Fruit fly (Drosophila melanogaster) whole organism, embryonic: ENCODE results near the gene Torsin.

ENCODE experiments used
- Atf-2 ChIP-seq: fragments of 200-800 bp; sonication (Bioruptor generic); optimal IDR thresholded peaks from 2 replicates; lab custom pipeline; 2016; ENCODE audit warnings: missing biosample characterization, missing genetic modification characterization
- Atf3 ChIP-seq: fragments of 200-800 bp; sonication (Bioruptor generic); optimal IDR thresholded peaks from 3 replicates; lab custom pipeline; 2016; ENCODE audit warnings: missing biosample characterization, missing genetic modification characterization
- BEAF-32 ChIP-seq: fragments of 200-800 bp; sonication (Bioruptor generic); optimal IDR thresholded peaks from 3 replicates; lab custom pipeline; 2017; ENCODE audit warnings: missing biosample characterization, missing genetic modification characterization, mild to moderate bottlenecking, moderate library complexity, missing genetic modification reagents
- CG11560 ChIP-seq: fragments of 200-800 bp; sonication (Bioruptor generic); IDR thresholded peaks from 3 replicates; pipeline ENCODE4 v1.3.6; 2022; ENCODE audit warnings: missing biosample characterization, missing genetic modification characterization
- CG14710 ChIP-seq: fragments of 200-800 bp; sonication (Bioruptor generic); optimal IDR thresholded peaks from 3 replicates; lab custom pipeline; 2019; ENCODE audit warnings: missing biosample characterization, mild to moderate bottlenecking, missing genetic modification characterization, moderate library complexity
- CG17359 ChIP-seq: fragments of 200-800 bp; sonication (Bioruptor generic); optimal IDR thresholded peaks from 3 replicates; lab custom pipeline; 2018; ENCODE audit warnings: missing biosample characterization, mild to moderate bottlenecking, missing genetic modification characterization, moderate library complexity
- CG18764 ChIP-seq: fragments of 200-800 bp; sonication (Bioruptor generic); optimal IDR thresholded peaks from 3 replicates; lab custom pipeline; 2016; ENCODE audit warnings: missing biosample characterization, missing genetic modification characterization
- CG2120 ChIP-seq: fragments of 200-800 bp; sonication (Bioruptor generic); optimal IDR thresholded peaks from 3 replicates; lab custom pipeline; 2016; ENCODE audit warnings: missing biosample characterization, missing genetic modification characterization
- CG2202 ChIP-seq: fragments of 200-800 bp; sonication (Bioruptor generic); optimal IDR thresholded peaks from 2 replicates; lab custom pipeline; 2018; ENCODE audit warnings: missing biosample characterization, mild to moderate bottlenecking, missing genetic modification characterization
- CG30431 ChIP-seq: fragments of 200-800 bp; sonication (Bioruptor generic); optimal IDR thresholded peaks from 2 replicates; lab custom pipeline; 2017; ENCODE audit warnings: missing biosample characterization, missing genetic modification characterization
- CG33213 ChIP-seq: fragments of 200-800 bp; sonication (Bioruptor generic); optimal IDR thresholded peaks from 3 replicates; lab custom pipeline; 2016; ENCODE audit warnings: missing biosample characterization, missing genetic modification characterization
- CG4360 ChIP-seq: fragments of 200-800 bp; sonication (Bioruptor generic); IDR thresholded peaks from 2 replicates; pipeline ENCODE4 v1.3.6; 2022; ENCODE audit warnings: missing biosample characterization, missing genetic modification characterization
- CG6765 ChIP-seq: fragments of 200-800 bp; sonication (Bioruptor generic); optimal IDR thresholded peaks from 3 replicates; lab custom pipeline; 2017; ENCODE audit warnings: missing biosample characterization, mild to moderate bottlenecking, missing genetic modification characterization
- CG7271 ChIP-seq: fragments of 200-800 bp; sonication (Bioruptor generic); optimal IDR thresholded peaks from 2 replicates; lab custom pipeline; 2018; ENCODE audit warnings: missing biosample characterization, mild to moderate bottlenecking, missing genetic modification characterization, moderate library complexity
- CG8478 ChIP-seq: fragments of >200 bp; optimal IDR thresholded peaks from 2 replicates; lab custom pipeline; 2018
- Dad ChIP-seq: fragments of 200-800 bp; sonication (Bioruptor generic); optimal IDR thresholded peaks from 3 replicates; lab custom pipeline; 2016; ENCODE audit warnings: missing biosample characterization, missing genetic modification characterization
- Dek ChIP-seq: fragments of 200-800 bp; sonication (Bioruptor generic); optimal IDR thresholded peaks from 3 replicates; lab custom pipeline; 2019; ENCODE audit warnings: missing biosample characterization, mild to moderate bottlenecking, missing genetic modification characterization, moderate library complexity
- Fer1 ChIP-seq: fragments of 200-800 bp; sonication (Bioruptor generic); optimal IDR thresholded peaks from 2 replicates; lab custom pipeline; 2017; ENCODE audit warnings: missing biosample characterization, mild to moderate bottlenecking, missing genetic modification characterization
- H2.0 ChIP-seq: fragments of 200-800 bp; sonication (Bioruptor generic); IDR thresholded peaks from 2 replicates; pipeline ENCODE4 v1.3.6; 2022; ENCODE audit warnings: missing biosample characterization, missing genetic modification characterization
- HLH54F ChIP-seq: fragments of 200-800 bp; sonication (Bioruptor generic); optimal IDR thresholded peaks from 3 replicates; lab custom pipeline; 2016; ENCODE audit warnings: missing biosample characterization, missing genetic modification characterization
- HLHmδ ChIP-seq: fragments of 200-800 bp; sonication (Bioruptor generic); optimal IDR thresholded peaks from 2 replicates; lab custom pipeline; 2018; ENCODE audit warnings: missing biosample characterization, mild to moderate bottlenecking, missing genetic modification characterization, moderate library complexity
- Hand ChIP-seq: fragments of 200-800 bp; sonication (Bioruptor generic); optimal IDR thresholded peaks from 2 replicates; lab custom pipeline; 2017; ENCODE audit warnings: mild to moderate bottlenecking, missing biosample characterization, missing genetic modification reagents, missing genetic modification characterization
- Hr78 ChIP-seq, 2 experiments: fragments of 200-800 bp in 1 of 2; fragments of >200 bp in 1 of 2; sonication (Bioruptor generic) in 1 of 2; optimal IDR thresholded peaks; 2 replicates each; lab custom pipeline; 2017 to 2019; ENCODE audit warnings: missing biosample characterization in 2 of 2, missing genetic modification characterization in 2 of 2, mild to moderate bottlenecking in 1 of 2, moderate library complexity in 1 of 2
- MBD-R2 ChIP-seq: fragments of 200-800 bp; sonication (Bioruptor generic); IDR thresholded peaks from 2 replicates; pipeline ENCODE4 v1.3.6; 2022; ENCODE audit warnings: missing biosample characterization, missing genetic modification characterization
- Meics ChIP-seq: fragments of 200-800 bp; sonication (Bioruptor generic); optimal IDR thresholded peaks from 2 replicates; lab custom pipeline; 2017; ENCODE audit warnings: missing biosample characterization, mild to moderate bottlenecking, missing genetic modification characterization
- PHDP ChIP-seq: fragments of 200-800 bp; sonication (Bioruptor generic); optimal IDR thresholded peaks from 3 replicates; lab custom pipeline; 2018; ENCODE audit warnings: missing biosample characterization, mild to moderate bottlenecking, missing genetic modification characterization, moderate library complexity
- Six4 ChIP-seq: fragments of 200-800 bp; sonication (Bioruptor generic); optimal IDR thresholded peaks from 2 replicates; lab custom pipeline; 2016; ENCODE audit warnings: missing biosample characterization, missing genetic modification characterization
- Sry-δ ChIP-seq: fragments of 200-800 bp; sonication (Bioruptor generic); optimal IDR thresholded peaks from 2 replicates; lab custom pipeline; 2016; ENCODE audit warnings: missing biosample characterization, missing genetic modification characterization
- TFAM ChIP-seq: fragments of 200-800 bp; sonication (Bioruptor generic); optimal IDR thresholded peaks from 2 replicates; lab custom pipeline; 2017; ENCODE audit warnings: missing biosample characterization, missing genetic modification characterization, inconsistent platforms
- Xrp1 ChIP-seq: fragments of 200-800 bp; sonication (Bioruptor generic); IDR thresholded peaks from 2 replicates; pipeline ENCODE4 v1.3.6; 2022; ENCODE audit warnings: missing biosample characterization, missing genetic modification characterization
- aop ChIP-seq: fragments of 200-800 bp; sonication (Bioruptor generic); IDR thresholded peaks from 2 replicates; pipeline ENCODE4 v1.3.6; 2022; ENCODE audit warnings: missing biosample characterization, missing genetic modification characterization
- ara ChIP-seq: fragments of 200-800 bp; sonication (Bioruptor generic); IDR thresholded peaks from 2 replicates; pipeline ENCODE4 v1.3.6; 2022; ENCODE audit warnings: missing biosample characterization, missing genetic modification characterization
- bcd ChIP-seq: fragments of 200-800 bp; sonication (Bioruptor generic); optimal IDR thresholded peaks from 2 replicates; lab custom pipeline; 2017; ENCODE audit warnings: missing biosample characterization, mild to moderate bottlenecking, missing genetic modification characterization
- caup ChIP-seq: fragments of 200-800 bp; sonication (Bioruptor generic); optimal IDR thresholded peaks from 3 replicates; lab custom pipeline; 2017; ENCODE audit warnings: missing biosample characterization, mild to moderate bottlenecking, missing genetic modification characterization, moderate library complexity; ENCODE audit not compliant: severe bottlenecking
- dmrt11E ChIP-seq: fragments of 200-800 bp; sonication (Bioruptor generic); optimal IDR thresholded peaks from 3 replicates; lab custom pipeline; 2018; ENCODE audit warnings: missing biosample characterization, mild to moderate bottlenecking, missing genetic modification characterization, moderate library complexity
- eve ChIP-seq, 2 experiments: fragments of >200 bp; optimal IDR thresholded peaks; 2 replicates each; lab custom pipeline; 2017; ENCODE audit warnings: missing biosample characterization in 2 of 2, missing genetic modification characterization in 2 of 2
- gce ChIP-seq: fragments of 200-800 bp; sonication (Bioruptor generic); IDR thresholded peaks from 3 replicates; pipeline ENCODE4 v1.3.6; 2022; ENCODE audit warnings: missing biosample characterization, missing genetic modification characterization
- gro ChIP-seq: fragments of 200-800 bp; sonication (Bioruptor generic); optimal IDR thresholded peaks from 2 replicates; lab custom pipeline; 2016; ENCODE audit warnings: missing biosample characterization, missing genetic modification characterization
- hth ChIP-seq: fragments of >200 bp; optimal IDR thresholded peaks from 2 replicates; lab custom pipeline; 2017; ENCODE audit warnings: inconsistent platforms
- inv ChIP-seq: fragments of 200-800 bp; sonication (Bioruptor generic); IDR thresholded peaks from 2 replicates; pipeline ENCODE4 v1.3.6; 2022; ENCODE audit warnings: missing biosample characterization, missing genetic modification characterization; ENCODE audit not compliant: partially characterized antibody
- lab ChIP-seq: fragments of 200-800 bp; sonication (Bioruptor generic); optimal IDR thresholded peaks from 3 replicates; lab custom pipeline; 2017; ENCODE audit warnings: missing biosample characterization, missing genetic modification characterization, mild to moderate bottlenecking, moderate library complexity, missing genetic modification reagents
- lbe ChIP-seq: fragments of 200-800 bp; sonication (Bioruptor generic); optimal IDR thresholded peaks from 2 replicates; lab custom pipeline; 2016; ENCODE audit warnings: missing biosample characterization, mild to moderate bottlenecking, missing genetic modification characterization
- lov ChIP-seq, 2 experiments: fragments of 200-800 bp in 1 of 2; fragments of >200 bp in 1 of 2; sonication (Bioruptor generic) in 1 of 2; IDR thresholded peaks in 1 of 2; optimal IDR thresholded peaks in 1 of 2; 2 replicates in 1 of 2; 3 replicates in 1 of 2; pipeline versions ENCODE4 v1.3.6 to Lab custom; 2017 to 2022; ENCODE audit warnings: missing biosample characterization in 1 of 2, missing genetic modification characterization in 1 of 2
- maf-S ChIP-seq: fragments of 200-800 bp; sonication (Bioruptor generic); optimal IDR thresholded peaks from 2 replicates; lab custom pipeline; 2016; ENCODE audit warnings: missing biosample characterization, missing genetic modification characterization
- rib ChIP-seq: fragments of 200-800 bp; sonication (Bioruptor generic); IDR thresholded peaks from 2 replicates; pipeline ENCODE4 v1.3.6; 2022; ENCODE audit warnings: missing biosample characterization, missing genetic modification characterization
- row ChIP-seq: fragments of 200-800 bp; sonication (Bioruptor generic); IDR thresholded peaks from 3 replicates; pipeline ENCODE4 v1.3.6; 2022; ENCODE audit warnings: missing biosample characterization, missing genetic modification characterization
- scrt ChIP-seq: fragments of 200-800 bp; sonication (Bioruptor generic); optimal IDR thresholded peaks from 2 replicates; lab custom pipeline; 2018; ENCODE audit warnings: missing biosample characterization, mild to moderate bottlenecking, missing genetic modification characterization, moderate library complexity
- sisA ChIP-seq: fragments of 200-800 bp; sonication (Bioruptor generic); IDR thresholded peaks from 2 replicates; pipeline ENCODE4 v1.3.6; 2022; ENCODE audit warnings: missing biosample characterization, missing genetic modification characterization
- so ChIP-seq: fragments of 200-800 bp; sonication (Bioruptor generic); IDR thresholded peaks from 3 replicates; pipeline ENCODE4 v1.3.6; 2022; ENCODE audit warnings: missing biosample characterization, missing genetic modification characterization
- stwl ChIP-seq: fragments of 200-800 bp; sonication (Bioruptor generic); optimal IDR thresholded peaks from 3 replicates; lab custom pipeline; 2018; ENCODE audit warnings: missing biosample characterization, mild to moderate bottlenecking, missing genetic modification characterization, moderate library complexity
- tio ChIP-seq: fragments of 200-800 bp; sonication (Bioruptor generic); optimal IDR thresholded peaks from 2 replicates; lab custom pipeline; 2017; ENCODE audit warnings: missing biosample characterization, missing genetic modification characterization, inconsistent platforms

The Torsin gene

DNA sequence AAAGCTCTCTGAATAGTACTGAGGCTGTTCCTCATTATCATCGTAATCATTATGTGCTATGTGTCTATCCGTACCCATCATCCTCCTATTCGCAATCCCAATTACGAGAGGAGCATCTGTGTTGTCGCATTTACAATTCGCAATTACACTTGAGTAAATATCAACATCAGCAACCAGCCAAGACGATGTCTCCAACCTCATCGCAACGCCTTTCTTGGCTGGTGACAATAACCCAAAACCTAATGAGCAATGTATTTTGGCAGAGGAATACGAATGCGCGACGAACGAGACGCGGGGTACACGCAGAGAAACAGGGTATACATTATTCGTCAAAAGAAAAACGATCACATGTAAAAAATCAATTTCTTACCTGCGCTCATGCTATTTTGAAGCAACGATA lies 39.4 kb downstream of the Torsin start (continued):
- TF ChIP-seq rib (GFP tag; lab: Robert Waterston, UW), result 0 out of 2 replicates have a peak, but pooled peaks have one; percentile 36
- peak; percentile 22; the same call in 1 of the 3 replicates for TF ChIP-seq so (GFP tag; lab: Robert Waterston, UW)
- TF ChIP-seq ara (GFP tag; lab: Robert Waterston, UW), result 0 out of 2 replicates have a peak, but pooled peaks have one; percentile 9
- peak; percentile 39 for TF ChIP-seq CG6765 (GFP tag; lab: Kevin White, UChicago)
- TF ChIP-seq CG2120 (GFP tag; lab: Kevin White, UChicago), result peak; percentile 64
- peak; percentile 17 for TF ChIP-seq CG33213 (GFP tag; lab: Kevin White, UChicago)
- peak; percentile 27 for TF ChIP-seq bcd
- peak; percentile 86 for TF ChIP-seq lab
- 0 out of 2 replicates have a peak, but pooled peaks have one; percentile 9 for TF ChIP-seq Xrp1 (GFP tag; lab: Robert Waterston, UW)
- TF ChIP-seq Atf-2, result no peak
- TF ChIP-seq CG17359 (tag; lab: Kevin White, UChicago), result peak; percentile 52
- TF ChIP-seq Fer1 (GFP tag; lab: Kevin White, UChicago), result peak; percentile 59
- peak in 1 of 2 experiments; percentile 10 for TF ChIP-seq eve (GFP tag; optimal IDR thresholded peaks at IDR 0.05; lab: Kevin White, UChicago)
- TF ChIP-seq Dek (tag; lab: Kevin White, UChicago), result peak; percentile 24
- TF ChIP-seq Hand (GFP tag; lab: Kevin White, UChicago), result peak; percentile 19
- TF ChIP-seq lov (optimal IDR thresholded peaks at IDR 0.05; lab: Kevin White, UChicago), result no peak
- TF ChIP-seq lov (GFP tag; IDR thresholded peaks at IDR 0.05; lab: Robert Waterston, UW), result no peak
- no peak for TF ChIP-seq dmrt11E
- peak; percentile 11 for TF ChIP-seq tio (GFP tag; lab: Kevin White, UChicago)
- peak; percentile 93 for TF ChIP-seq lbe (GFP tag; lab: Kevin White, UChicago)
- TF ChIP-seq inv (GFP tag; lab: Robert Waterston, UW), result no peak
- no peak for TF ChIP-seq hth (lab: Kevin White, UChicago)
- TF ChIP-seq Atf3 (GFP tag; lab: Kevin White, UChicago), result no peak
- TF ChIP-seq aop, result no peak
- TF ChIP-seq stwl, result no peak
- no peak for TF ChIP-seq MBD-R2
- no peak for TF ChIP-seq Hr78 (GFP tag; optimal IDR thresholded peaks at IDR 0.05; lab: Kevin White, UChicago)
- TF ChIP-seq maf-S, result no peak
- no peak for TF ChIP-seq TFAM
- peak; percentile 34 for TF ChIP-seq PHDP (tag; lab: Kevin White, UChicago)
- TF ChIP-seq HLH54F (GFP tag; lab: Kevin White, UChicago), result peak; percentile 35
- no peak for TF ChIP-seq CG2202 (tag; lab: Kevin White, UChicago)
- no peak for TF ChIP-seq CG30431 (GFP tag; lab: Kevin White, UChicago)
- peak; percentile 44 for TF ChIP-seq Meics
- no peak for TF ChIP-seq CG14710 (tag; lab: Kevin White, UChicago)
- no peak for TF ChIP-seq CG4360 (GFP tag; lab: Robert Waterston, UW)
- no peak for TF ChIP-seq CG18764 (GFP tag; lab: Kevin White, UChicago)
- no peak for TF ChIP-seq HLHmδ (GFP tag; lab: Kevin White, UChicago)
- peak; percentile 48 for TF ChIP-seq gro
- TF ChIP-seq CG8478 (lab: Kevin White, UChicago), result no peak
- no peak for TF ChIP-seq CG7271 (tag; lab: Kevin White, UChicago)
- no peak for TF ChIP-seq Six4 (GFP tag; lab: Kevin White, UChicago)
- TF ChIP-seq H2.0 (GFP tag; lab: Robert Waterston, UW), result no peak
- no peak for TF ChIP-seq row (GFP tag; lab: Robert Waterston, UW)
- peak; percentile 63 for TF ChIP-seq caup (GFP tag; lab: Kevin White, UChicago)
- TF ChIP-seq scrt (GFP tag; lab: Kevin White, UChicago), result peak; percentile 19
- no peak for TF ChIP-seq gce (GFP tag; lab: Robert Waterston, UW)
- no peak for TF ChIP-seq BEAF-32 (GFP tag; lab: Kevin White, UChicago)
- peak; percentile 9 for TF ChIP-seq Sry-δ
- no peak for TF ChIP-seq CG11560 (tag; lab: Robert Waterston, UW)
- TF ChIP-seq sisA (GFP tag; lab: Robert Waterston, UW), result no peak
- no peak for TF ChIP-seq Dad (GFP tag; lab: Kevin White, UChicago)
